Fruit fly (Drosophila melanogaster): Measurements from ENCODE around the gene CG33090.

DNA sequence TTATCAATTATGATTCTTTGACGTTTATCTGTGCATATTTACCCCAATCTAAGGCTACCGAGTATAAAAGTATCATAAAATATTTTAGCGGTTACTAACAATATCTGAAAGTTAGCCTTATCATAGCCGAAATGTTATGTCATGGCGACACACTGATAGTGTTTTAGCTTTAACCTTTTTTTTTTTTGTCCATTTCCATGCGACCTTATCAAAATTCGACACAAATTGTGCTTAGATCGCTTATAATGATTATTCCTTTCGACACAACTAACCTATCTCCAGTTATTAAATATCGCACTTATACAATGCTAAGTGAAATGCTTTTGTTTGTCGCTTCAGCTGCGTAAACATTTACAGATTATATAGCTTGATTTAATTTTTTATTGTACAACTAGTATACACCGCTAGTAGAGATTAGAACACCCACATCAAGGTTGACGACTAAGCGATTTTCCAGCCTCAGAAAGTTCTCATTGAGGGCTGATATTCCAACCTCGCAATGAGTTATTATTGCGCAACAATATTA is 2.4 kb downstream of the CG33090 start:
- TF ChIP-seq psq (GFP tag; optimal IDR thresholded peaks at IDR 0.05) (no peak), OdsH (GFP tag; optimal IDR thresholded peaks at IDR 0.05) (no peak), Dfd (GFP tag; optimal IDR thresholded peaks at IDR 0.05) (no peak), CrebA (GFP tag; optimal IDR thresholded peaks at IDR 0.05; ENCODE audit: borderline replicate concordance) (no peak), Myc (optimal IDR thresholded peaks at IDR 0.05) (no peak), dl (GFP tag; optimal IDR thresholded peaks at IDR 0.05; ENCODE audit: insufficient read depth in 1 of 2, partially characterized antibody in 2 of 2) (no peak), Hr78 (GFP tag; optimal IDR thresholded peaks at IDR 0.05) (no peak), Hr83 (GFP tag; optimal IDR thresholded peaks at IDR 0.05; ENCODE audit: poor library complexity, severe bottlenecking) (no peak), CG32264 (GFP tag; optimal IDR thresholded peaks at IDR 0.05) (no peak), pan (optimal IDR thresholded peaks at IDR 0.05) (no peak), Abd-B (GFP tag; optimal IDR thresholded peaks at IDR 0.05) (no peak), ey (GFP tag; optimal IDR thresholded peaks at IDR 0.05) (no peak), rgr (GFP tag; optimal IDR thresholded peaks at IDR 0.05) (no peak), Dif (GFP tag; optimal IDR thresholded peaks at IDR 0.05; ENCODE audit: partially characterized antibody) (no peak)
